Fruit fly (Drosophila melanogaster) whole organism: ENCODE results near the gene CG10804.
A peak's percentile ranks its signal among the peaks of the same experiment; 100 is the strongest.

Experiments used
- CG8478 ChIP-seq: fragments of >200 bp; optimal IDR thresholded peaks from 2 replicates; lab custom pipeline; 2018; ENCODE audit warnings: inconsistent platforms
- Dll ChIP-seq: fragments of >200 bp; optimal IDR thresholded peaks from 2 replicates; lab custom pipeline; 2017
- EcR ChIP-seq, 2 experiments: fragments of >200 bp; optimal IDR thresholded peaks; 2 replicates each; lab custom pipeline; 2017; ENCODE audit warnings: missing biosample characterization in 2 of 2, missing genetic modification characterization in 2 of 2, missing genetic modification reagents in 2 of 2
- pan ChIP-seq: fragments of >200 bp; optimal IDR thresholded peaks from 2 replicates; lab custom pipeline; 2017
- psq ChIP-seq: fragments of >200 bp; optimal IDR thresholded peaks from 2 replicates; lab custom pipeline; 2017
- usp ChIP-seq: fragments of >200 bp; optimal IDR thresholded peaks from 2 replicates; lab custom pipeline; 2017; ENCODE audit warnings: missing biosample characterization, missing genetic modification characterization, mixed read lengths

The CG10804 gene

DNA sequence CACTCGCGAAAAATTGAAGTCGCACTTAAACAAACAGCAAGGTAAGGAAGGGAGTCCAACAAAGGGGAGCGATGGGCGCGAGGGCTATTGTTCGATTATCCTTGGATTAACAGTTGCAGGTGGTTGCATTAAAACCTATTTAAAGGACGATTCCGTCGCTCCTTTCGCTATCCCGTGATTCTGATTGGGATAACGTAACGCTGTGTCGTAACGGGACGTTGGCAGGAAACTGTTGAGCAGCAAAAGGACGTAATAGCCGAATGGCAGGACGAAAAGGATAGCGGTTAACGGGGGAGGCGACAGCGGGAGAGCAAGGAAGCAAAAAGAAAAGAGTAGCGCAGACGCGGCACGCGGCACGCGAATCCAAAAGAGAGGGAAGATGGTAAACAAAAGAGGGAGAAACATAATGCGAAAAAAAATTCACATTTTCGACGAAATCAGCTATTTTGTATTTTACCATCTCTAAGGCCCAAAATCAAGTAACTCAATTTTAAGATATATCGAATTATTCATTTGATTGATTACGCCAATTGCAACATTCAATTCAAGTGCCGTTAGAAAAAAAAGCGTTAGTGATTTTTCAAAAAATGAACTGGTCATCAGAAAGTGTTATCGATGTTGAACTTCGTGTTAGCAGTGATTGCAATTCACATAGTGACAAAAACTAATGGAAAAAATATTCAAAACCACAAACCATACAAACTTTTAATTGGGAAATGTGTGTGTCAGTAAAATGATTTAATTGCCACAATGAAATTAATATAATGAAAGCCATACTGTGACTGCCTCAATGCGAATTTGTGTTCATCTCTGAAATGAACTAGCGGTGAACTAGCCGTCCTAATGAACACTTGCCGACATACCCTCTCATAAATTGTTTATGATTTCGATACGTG is at the start of gene CG10804, which contains the start of gene CG10802:
CG10804 (minus strand) TSS at position 204 of the 896 bp plus-strand sequence.
CG10802 (plus strand) TSS at position 847 of the 896 bp plus-strand sequence.
- TF ChIP-seq EcR (GFP tag; optimal IDR thresholded peaks at IDR 0.05; lab: Kevin White, UChicago) (no peak), Dll (lab: Kevin White, UChicago) (no peak), usp (GFP tag; lab: Kevin White, UChicago) (no peak), pan (no peak), psq (lab: Kevin White, UChicago) (no peak), CG8478 (no peak)

DNA sequence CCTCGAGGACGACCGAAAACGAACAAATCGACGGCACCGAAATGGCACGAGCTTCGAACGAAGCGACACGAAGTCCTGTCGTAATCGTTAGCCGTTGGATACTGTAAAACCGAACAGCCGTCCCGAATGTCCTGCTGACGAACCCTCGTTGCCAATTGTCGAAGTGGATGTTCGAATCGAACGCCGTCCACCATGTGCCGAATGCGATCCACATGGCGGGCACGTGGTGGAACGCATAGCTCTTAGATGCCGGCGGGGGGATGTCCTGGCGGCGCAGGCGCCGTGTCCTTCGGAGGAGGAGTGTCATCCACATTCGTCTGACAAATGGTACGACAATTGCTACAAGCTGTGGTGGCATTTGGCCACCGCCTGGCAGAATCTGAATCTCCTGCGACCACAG is 48.6 kb upstream of the CG10804 start:
- no peak for TF ChIP-seq usp (GFP tag; lab: Kevin White, UChicago)
- no peak for TF ChIP-seq psq (lab: Kevin White, UChicago)

DNA sequence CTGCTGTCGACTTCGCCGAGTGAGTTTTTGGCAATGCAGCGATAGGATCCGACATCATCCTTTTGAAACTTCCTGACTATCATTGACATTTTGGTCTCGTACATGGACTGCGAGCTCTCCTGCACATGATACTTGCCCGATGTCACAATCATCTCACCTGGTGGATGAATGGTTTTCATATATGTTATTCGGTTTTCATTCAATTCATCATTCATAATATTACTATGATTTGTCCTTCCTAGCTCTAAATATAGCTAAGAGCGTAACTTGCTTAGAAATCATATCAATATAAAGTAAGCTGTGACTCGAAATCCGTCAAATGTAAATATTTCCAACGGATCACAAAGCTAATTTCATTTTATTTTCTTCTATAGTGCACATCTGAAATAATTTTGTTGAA is 31.9 kb upstream of the CG10804 start, which contains the start of gene CG13021:
CG13021 (plus strand) TSS at position 301 of the 400 bp plus-strand sequence.
- TF ChIP-seq usp (GFP tag; lab: Kevin White, UChicago) = no peak
- TF ChIP-seq EcR (GFP tag; optimal IDR thresholded peaks at IDR 0.05; lab: Kevin White, UChicago) = no peak
- TF ChIP-seq pan = no peak
- no peak for TF ChIP-seq CG8478
- TF ChIP-seq Dll (lab: Kevin White, UChicago) = no peak
- no peak for TF ChIP-seq psq (lab: Kevin White, UChicago)

DNA sequence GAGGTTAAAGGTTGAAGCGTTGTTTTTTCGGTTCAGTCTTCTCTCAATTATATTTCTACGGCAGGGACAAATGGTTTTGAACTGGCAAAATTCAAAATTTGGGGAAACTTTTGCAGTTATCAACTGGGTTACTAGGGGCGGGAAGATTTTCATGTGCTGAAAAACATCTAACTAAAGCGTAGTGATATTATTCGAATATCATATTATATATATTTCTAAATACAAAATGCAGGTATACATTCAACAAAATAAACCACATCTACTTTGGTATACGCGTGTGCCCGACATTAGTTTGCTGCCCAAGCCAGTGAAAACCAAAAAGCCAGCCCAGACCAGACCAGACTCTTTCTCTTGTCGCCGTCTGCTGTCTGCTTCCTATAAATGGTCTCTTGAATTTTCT is 22.6 kb upstream of the CG10804 start, which contains the start of gene Gas8:
Gas8 (minus strand) TSS at position 101 of the 400 bp plus-strand sequence.
- TF ChIP-seq Dll (lab: Kevin White, UChicago) (no peak), pan (no peak), EcR (GFP tag; optimal IDR thresholded peaks at IDR 0.05; lab: Kevin White, UChicago) (no peak), usp (GFP tag; lab: Kevin White, UChicago) (no peak), psq (lab: Kevin White, UChicago) (no peak), CG8478 (no peak)

DNA sequence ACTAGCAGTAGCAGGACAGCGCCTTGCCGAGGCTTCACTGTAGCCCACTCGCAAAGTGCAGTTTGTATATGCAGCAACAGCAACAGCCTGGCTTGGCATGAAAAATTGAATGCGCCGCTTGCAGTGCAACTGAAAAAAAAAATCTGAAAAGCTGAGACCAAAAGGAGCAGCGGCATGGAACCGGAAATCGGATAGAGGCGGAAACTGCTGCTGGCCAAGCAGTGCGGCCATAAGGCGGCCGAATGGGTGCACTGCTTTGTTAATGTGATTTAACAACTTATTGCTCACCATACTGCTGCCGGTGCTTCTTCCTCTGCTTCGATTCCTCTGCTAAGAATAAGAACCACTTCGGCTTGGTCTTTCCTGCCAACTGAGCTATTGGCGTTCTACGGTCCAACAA is 22.1 kb upstream of the CG10804 start:
- TF ChIP-seq CG8478 (no peak), usp (GFP tag; lab: Kevin White, UChicago) (no peak), Dll (lab: Kevin White, UChicago) (no peak)

DNA sequence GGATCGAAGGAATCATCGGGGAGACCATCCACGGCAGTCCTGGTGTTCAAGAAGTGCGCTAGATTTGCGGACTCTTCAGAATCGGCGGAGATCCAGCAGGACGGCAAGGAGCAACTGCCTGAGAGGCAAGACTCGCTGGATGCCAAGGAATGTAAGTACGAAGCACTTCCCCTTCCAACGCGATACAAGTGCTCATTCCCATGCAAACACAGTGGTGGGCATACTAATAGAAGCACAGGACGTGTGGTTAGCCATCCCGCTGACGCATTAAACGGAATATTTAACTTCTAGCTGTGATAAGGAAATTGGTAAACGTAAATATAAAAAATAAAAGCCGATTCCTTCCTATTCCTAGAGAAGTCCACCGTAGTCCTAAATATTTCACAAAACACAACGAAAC is 3.7 kb upstream of the CG10804 start:
- TF ChIP-seq usp (GFP tag; lab: Kevin White, UChicago) = no peak
- TF ChIP-seq pan = no peak
- TF ChIP-seq Dll (lab: Kevin White, UChicago) = no peak
- no peak for TF ChIP-seq EcR (GFP tag; optimal IDR thresholded peaks at IDR 0.05; lab: Kevin White, UChicago)
- TF ChIP-seq psq (lab: Kevin White, UChicago) = no peak
- TF ChIP-seq CG8478 = no peak

DNA sequence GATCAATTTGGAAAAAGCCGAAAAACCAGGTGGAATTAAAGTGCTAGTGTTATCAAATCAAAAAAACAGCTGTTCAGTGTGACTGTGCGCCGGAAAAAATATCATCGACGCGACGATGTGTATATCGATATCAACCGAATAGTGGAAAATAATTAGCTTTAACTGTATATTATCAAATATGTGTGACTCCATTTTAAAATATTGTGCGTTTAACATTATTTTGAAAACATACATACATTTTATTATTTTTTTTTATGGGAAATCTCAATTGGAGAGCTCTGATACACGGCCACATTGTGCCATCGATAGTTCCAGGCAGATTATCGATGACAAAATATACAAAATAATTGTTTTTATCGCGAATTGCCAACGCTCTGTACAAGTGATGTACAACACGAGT is 3.2 kb upstream of the CG10804 start, which contains the start of the genes CG14270 and CG10803:
CG14270 (minus strand) TSS at position 75 of the 400 bp plus-strand sequence.
CG10803 (plus strand) TSS at position 347 of the 400 bp plus-strand sequence.
- TF ChIP-seq pan = no peak
- no peak for TF ChIP-seq CG8478
- TF ChIP-seq EcR (GFP tag; optimal IDR thresholded peaks at IDR 0.05; lab: Kevin White, UChicago) = no peak
- TF ChIP-seq psq (lab: Kevin White, UChicago) = no peak
- TF ChIP-seq usp (GFP tag; lab: Kevin White, UChicago) = no peak
- TF ChIP-seq Dll (lab: Kevin White, UChicago) = no peak

DNA sequence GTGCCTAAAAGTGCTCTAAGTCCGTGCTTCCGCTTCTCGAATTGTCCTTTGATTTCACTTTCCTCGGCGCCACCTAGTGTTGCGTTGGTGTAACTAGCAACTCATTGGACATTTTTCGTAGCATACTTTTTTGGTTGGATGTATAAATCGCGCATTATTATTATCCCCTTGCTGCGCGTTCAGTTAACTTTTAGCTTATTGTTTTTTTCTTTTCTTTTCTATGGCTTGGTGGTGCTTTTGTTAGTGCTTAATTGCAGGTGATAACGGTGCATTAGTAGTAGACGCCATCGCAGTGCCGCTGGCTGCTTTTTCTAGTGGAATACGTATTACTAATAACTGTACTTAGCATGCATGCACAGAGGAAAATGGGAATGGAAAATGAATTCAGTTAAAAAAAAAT is 1.1 kb downstream of the CG10804 start:
- TF ChIP-seq EcR (GFP tag; optimal IDR thresholded peaks at IDR 0.05; lab: Kevin White, UChicago) (no peak), Dll (lab: Kevin White, UChicago) (no peak), pan (no peak), psq (lab: Kevin White, UChicago) (no peak), usp (GFP tag; lab: Kevin White, UChicago) (no peak), CG8478 (no peak)

DNA sequence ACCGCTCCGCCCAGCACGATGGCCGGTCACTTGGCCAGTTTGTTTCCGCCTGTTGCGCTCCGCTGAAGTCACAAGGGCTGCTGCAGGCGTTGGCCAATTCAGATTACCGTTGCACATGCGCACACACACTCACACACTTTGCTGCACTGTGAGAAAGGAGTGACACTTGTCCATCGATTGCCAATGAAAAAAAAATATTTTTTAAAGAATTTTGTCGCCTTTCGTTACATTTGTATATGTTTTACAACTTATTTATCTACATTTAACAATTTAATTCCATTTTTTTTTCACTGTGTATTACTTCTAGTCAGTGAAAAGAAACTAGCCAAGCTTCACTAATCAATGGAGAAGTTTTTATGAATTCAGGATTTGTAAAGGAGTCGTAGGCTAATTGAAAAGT is 6.1 kb downstream of the CG10804 start:
- TF ChIP-seq Dll (lab: Kevin White, UChicago) = peak; percentile 67
- TF ChIP-seq psq (lab: Kevin White, UChicago) = no peak

DNA sequence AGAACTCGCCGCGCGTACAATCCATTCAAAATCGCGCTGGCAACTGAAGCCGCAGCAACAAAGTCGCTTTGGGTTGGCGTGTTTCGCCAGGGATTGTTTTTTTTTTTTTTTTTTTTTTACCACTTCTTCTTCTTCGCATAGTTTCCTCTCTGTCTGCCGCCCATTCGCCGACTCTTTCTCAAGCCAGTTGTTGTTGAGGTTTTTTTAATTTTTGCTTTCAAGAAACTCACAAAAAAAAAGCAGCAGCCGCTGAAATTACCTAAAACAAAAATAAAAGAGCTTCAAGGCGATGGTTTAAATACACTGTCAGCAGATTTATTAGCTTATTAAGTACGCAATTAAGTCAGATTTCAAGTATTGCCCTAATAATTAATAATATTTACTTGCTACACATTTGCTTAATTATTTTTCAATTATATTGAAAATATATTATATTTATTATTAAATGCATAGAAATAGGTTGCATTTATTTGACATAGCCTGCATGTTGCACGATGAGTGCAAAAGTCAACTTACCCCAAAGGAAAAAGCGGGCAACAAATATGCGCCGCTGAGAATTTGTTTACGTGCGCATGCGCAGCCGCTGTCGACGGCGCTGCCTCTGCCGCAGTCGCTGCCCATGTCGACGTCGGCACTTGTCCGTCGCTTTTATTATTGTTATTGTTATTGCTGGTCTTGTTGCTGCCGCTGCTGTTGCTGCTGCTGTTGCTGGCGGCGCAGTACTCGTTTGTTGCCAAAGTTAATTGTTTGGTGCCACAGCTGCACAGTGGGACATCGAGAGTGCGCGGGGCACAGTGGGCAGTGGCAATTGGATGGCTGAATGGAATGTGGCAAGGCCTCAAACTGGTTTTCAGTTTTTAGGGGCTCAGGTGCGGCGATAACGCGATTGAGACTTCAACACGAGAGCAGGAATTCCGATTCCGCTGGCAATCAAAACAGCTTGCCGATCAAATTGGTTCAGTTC is 7.4 kb downstream of the CG10804 start, which contains the start of gene CG12206:
CG12206 (minus strand) TSS at position 49 of the 964 bp plus-strand sequence.
- no peak for TF ChIP-seq usp (GFP tag; lab: Kevin White, UChicago)
- TF ChIP-seq pan = no peak
- peak; percentile 42 for TF ChIP-seq Dll (lab: Kevin White, UChicago)

DNA sequence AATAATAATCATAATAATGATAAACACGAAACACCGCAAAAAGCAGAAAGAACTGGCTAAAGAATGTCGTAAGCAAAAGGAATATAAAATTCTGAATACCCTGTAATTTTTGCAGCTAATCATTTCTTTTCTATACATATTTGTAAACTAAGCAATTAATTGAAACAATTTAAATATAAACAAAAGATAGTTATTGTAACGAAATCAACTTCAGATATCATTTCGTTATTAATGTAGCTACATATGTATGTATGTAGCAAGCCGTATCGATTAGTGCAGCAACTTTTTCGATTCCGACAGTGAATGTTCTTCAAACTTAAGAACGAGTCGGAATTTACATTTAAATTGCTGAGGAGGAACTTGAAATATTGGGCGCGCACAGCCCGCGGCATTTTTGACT is 8.5 kb downstream of the CG10804 start:
- no peak for TF ChIP-seq psq (lab: Kevin White, UChicago)
- TF ChIP-seq pan = no peak
- no peak for TF ChIP-seq EcR (GFP tag; optimal IDR thresholded peaks at IDR 0.05; lab: Kevin White, UChicago)
- no peak for TF ChIP-seq usp (GFP tag; lab: Kevin White, UChicago)
- no peak for TF ChIP-seq Dll (lab: Kevin White, UChicago)
- TF ChIP-seq CG8478 = no peak
